Worm (Caenorhabditis elegans): ENCODE measurements around the gene srh-52.
A peak's percentile ranks its signal among the peaks of the same experiment; 100 is the strongest.

ce11 chrV:15388820-15389384 is 12.8 kb upstream of the srh-52 start, which contains the start of gene srh-170:
- TF ChIP-seq fkh-10 (GFP tag; optimal IDR thresholded peaks at IDR 0.05), result no peak
- no peak for TF ChIP-seq swsn-7 (tag; optimal IDR thresholded peaks at IDR 0.05)
- no peak for TF ChIP-seq nhr-77 (tag; optimal IDR thresholded peaks at IDR 0.05)
- TF ChIP-seq lin-15B (tag; optimal IDR thresholded peaks at IDR 0.05), result no peak
- TF ChIP-seq blmp-1 (tag; optimal IDR thresholded peaks at IDR 0.05), result no peak
- no peak for TF ChIP-seq egl-27 (tag; optimal IDR thresholded peaks at IDR 0.05)
- TF ChIP-seq mdl-1 (tag; optimal IDR thresholded peaks at IDR 0.05), result no peak
- TF ChIP-seq dpl-1 (GFP tag; optimal IDR thresholded peaks at IDR 0.05), result peak in 2 of 3 experiments; percentile 16 to 52
- TF ChIP-seq lsy-2 (tag; optimal IDR thresholded peaks at IDR 0.05), result no peak
- no peak for TF ChIP-seq pax-3 (tag; optimal IDR thresholded peaks at IDR 0.05)
- TF ChIP-seq nhr-90 (tag; optimal IDR thresholded peaks at IDR 0.05; ENCODE audit: poor library complexity), result no peak

All from whole organism, L1 larva.